Worm (Caenorhabditis elegans) whole organism, early embryonic: ENCODE results near the gene Y72A10A.1.

Source experiments
- B0310.2 ChIP-seq: sonication (generic microtip); optimal IDR thresholded peaks from 2 replicates; lab custom pipeline; 2016; ENCODE audit warnings: mild to moderate bottlenecking, missing genetic modification characterization, missing compliant biosample characterization
- F13C5.2 ChIP-seq: sonication (generic microtip); optimal IDR thresholded peaks from 2 replicates; lab custom pipeline; 2017; ENCODE audit warnings: mild to moderate bottlenecking, missing genetic modification characterization, inconsistent platforms, missing compliant biosample characterization
- aly-1 ChIP-seq: sonication (generic microtip); optimal IDR thresholded peaks from 2 replicates; lab custom pipeline; 2016; ENCODE audit warnings: missing genetic modification characterization, missing compliant biosample characterization
- ama-1 ChIP-seq: fragments of 150-350 bp; optimal IDR thresholded peaks from 2 replicates; lab custom pipeline; 2014
- ceh-13 ChIP-seq: fragments of 200-800 bp; sonication (Bioruptor generic); optimal IDR thresholded peaks from 2 replicates; lab custom pipeline; 2018; ENCODE audit warnings: mild to moderate bottlenecking, missing genetic modification characterization, missing compliant biosample characterization
- ceh-36 ChIP-seq: sonication (generic microtip); optimal IDR thresholded peaks from 2 replicates; lab custom pipeline; 2016; ENCODE audit warnings: missing genetic modification characterization, inconsistent platforms, missing compliant biosample characterization
- ets-7 ChIP-seq: sonication (generic microtip); optimal IDR thresholded peaks from 2 replicates; lab custom pipeline; 2016; ENCODE audit warnings: missing genotype, missing genetic modification characterization, missing compliant biosample characterization
- flt-1 ChIP-seq: fragments of 200-800 bp; sonication (Bioruptor generic); IDR thresholded peaks from 2 replicates; pipeline ENCODE4 v1.3.6; 2022; ENCODE audit warnings: missing genetic modification characterization, missing compliant biosample characterization
- hmbx-1 ChIP-seq: sonication (generic microtip); optimal IDR thresholded peaks from 2 replicates; lab custom pipeline; 2016; ENCODE audit warnings: mild to moderate bottlenecking, missing genetic modification characterization, missing compliant biosample characterization
- hmg-4 ChIP-seq: fragments of 200-800 bp; sonication (Bioruptor generic); optimal IDR thresholded peaks from 2 replicates; lab custom pipeline; 2018; ENCODE audit warnings: mild to moderate bottlenecking, missing genetic modification characterization, missing compliant biosample characterization
- hnd-1 ChIP-seq: sonication (generic microtip); optimal IDR thresholded peaks from 2 replicates; lab custom pipeline; 2016; ENCODE audit warnings: missing genetic modification characterization, missing compliant biosample characterization
- pes-1 ChIP-seq: fragments of 200-800 bp; sonication (Bioruptor generic); IDR thresholded peaks from 2 replicates; pipeline ENCODE4 v1.3.6; 2022; ENCODE audit warnings: missing genetic modification reagents, missing genetic modification characterization, missing compliant biosample characterization
- scrt-1 ChIP-seq: fragments of 200-800 bp; sonication (Bioruptor generic); IDR thresholded peaks from 2 replicates; pipeline ENCODE4 v1.3.6; 2022; ENCODE audit warnings: missing genetic modification characterization, missing compliant biosample characterization
- sea-1 ChIP-seq: fragments of 200-800 bp; sonication (Bioruptor generic); conservative IDR thresholded peaks from 2 replicates; pipeline ENCODE4 v1.3.6; 2022; ENCODE audit warnings: missing genetic modification characterization, missing compliant biosample characterization
- tbx-11 ChIP-seq: fragments of 200-800 bp; sonication (Bioruptor generic); IDR thresholded peaks from 2 replicates; pipeline ENCODE4 v1.3.6; 2022; ENCODE audit warnings: missing genetic modification characterization, missing compliant biosample characterization
- tbx-37 ChIP-seq: fragments of 200-800 bp; sonication (Bioruptor generic); conservative IDR thresholded peaks from 2 replicates; pipeline ENCODE4 v1.3.6; 2022; ENCODE audit warnings: missing genetic modification reagents, missing genetic modification characterization, missing compliant biosample characterization
- tra-4 ChIP-seq: sonication (generic microtip); optimal IDR thresholded peaks from 2 replicates; lab custom pipeline; 2017; ENCODE audit warnings: missing genetic modification characterization, missing compliant biosample characterization

Gene Y72A10A.1

ce11 chrX:6090779-6091178 is 47.4 kb downstream of the Y72A10A.1 start:
- TF ChIP-seq F13C5.2 (tag; lab: Kevin White, UChicago) (no peak), pes-1 (GFP tag; lab: Robert Waterston, UW) (no peak), B0310.2 (no peak), ceh-13 (GFP tag; lab: Kevin White, UChicago) (no peak), sea-1 (GFP tag; lab: Robert Waterston, UW) (no peak), aly-1 (tag; lab: Kevin White, UChicago) (no peak), hmbx-1 (no peak), tbx-37 (GFP tag; lab: Robert Waterston, UW) (no peak), ama-1 (lab: Kevin White, UChicago) (no peak), tbx-11 (no peak), ceh-36 (tag; lab: Kevin White, UChicago) (no peak), flt-1 (GFP tag; lab: Robert Waterston, UW) (no peak), ets-7 (tag; lab: Kevin White, UChicago) (no peak), scrt-1 (no peak), hnd-1 (tag; lab: Kevin White, UChicago) (no peak), tra-4 (no peak), hmg-4 (GFP tag; lab: Kevin White, UChicago) (no peak)

DNA sequence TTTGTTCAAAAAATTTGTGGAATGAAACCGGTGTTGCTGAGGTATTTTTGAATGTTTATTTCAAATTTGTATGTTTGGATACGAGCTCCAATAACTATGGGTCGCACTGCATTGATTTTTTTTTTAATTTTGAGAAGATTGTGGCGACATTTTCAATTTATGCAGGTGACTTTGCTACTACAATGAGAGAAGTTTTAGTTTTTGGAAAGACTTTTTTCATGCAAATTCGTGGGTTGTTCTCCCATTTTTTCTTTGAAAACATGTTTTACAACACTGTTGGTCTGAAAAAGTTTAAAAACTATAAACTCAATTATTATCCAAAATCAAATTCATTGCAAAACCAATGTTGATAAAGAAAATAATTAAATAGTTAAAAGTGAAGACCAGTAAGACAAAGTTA is 49.4 kb downstream of the Y72A10A.1 start:
- no peak for TF ChIP-seq ama-1 (lab: Kevin White, UChicago)
- no peak for TF ChIP-seq B0310.2
- no peak for TF ChIP-seq ceh-36 (tag; lab: Kevin White, UChicago)
- no peak for TF ChIP-seq F13C5.2 (tag; lab: Kevin White, UChicago)
- no peak for TF ChIP-seq ets-7 (tag; lab: Kevin White, UChicago)
- TF ChIP-seq tbx-37 (GFP tag; lab: Robert Waterston, UW) = no peak
- no peak for TF ChIP-seq tra-4
- no peak for TF ChIP-seq hmg-4 (GFP tag; lab: Kevin White, UChicago)
- TF ChIP-seq flt-1 (GFP tag; lab: Robert Waterston, UW) = no peak
- no peak for TF ChIP-seq scrt-1

- TF ChIP-seq ama-1 (lab: Kevin White, UChicago) = no peak
These were observed 50.5 kb downstream of the Y72A10A.1 start, which contains the start of gene C45B2.8 for ce11 chrX:6087676-6088075. C45B2.8 (plus strand) TSS chrX:6087976.

- TF ChIP-seq sea-1 (GFP tag; lab: Robert Waterston, UW) (no peak), ama-1 (lab: Kevin White, UChicago) (no peak)
These were observed 52.3 kb downstream of the Y72A10A.1 start, which contains the start of gene C45B2.1 for ce11 chrX:6085824-6086223. C45B2.1 (plus strand) TSS chrX:6086124.

ce11 chrX:6084439-6084838 is 53.7 kb downstream of the Y72A10A.1 start, which contains the start of gene C45B2.2:
C45B2.2 (plus strand) TSS chrX:6084739.
- TF ChIP-seq tra-4 (no peak), hmg-4 (GFP tag; lab: Kevin White, UChicago) (no peak), flt-1 (GFP tag; lab: Robert Waterston, UW) (no peak), aly-1 (tag; lab: Kevin White, UChicago) (no peak)

- TF ChIP-seq hmbx-1 = no peak
- TF ChIP-seq F13C5.2 (tag; lab: Kevin White, UChicago) = no peak
- TF ChIP-seq flt-1 (GFP tag; lab: Robert Waterston, UW) = no peak
- no peak for TF ChIP-seq ceh-36 (tag; lab: Kevin White, UChicago)
- no peak for TF ChIP-seq hnd-1 (tag; lab: Kevin White, UChicago)
- no peak for TF ChIP-seq ceh-13 (GFP tag; lab: Kevin White, UChicago)
- no peak for TF ChIP-seq scrt-1
- no peak for TF ChIP-seq tra-4
These were observed 55.5 kb downstream of the Y72A10A.1 start, which contains the start of gene C45B2.3 for ce11 chrX:6082660-6083059. C45B2.3 (plus strand) TSS chrX:6082960.

DNA sequence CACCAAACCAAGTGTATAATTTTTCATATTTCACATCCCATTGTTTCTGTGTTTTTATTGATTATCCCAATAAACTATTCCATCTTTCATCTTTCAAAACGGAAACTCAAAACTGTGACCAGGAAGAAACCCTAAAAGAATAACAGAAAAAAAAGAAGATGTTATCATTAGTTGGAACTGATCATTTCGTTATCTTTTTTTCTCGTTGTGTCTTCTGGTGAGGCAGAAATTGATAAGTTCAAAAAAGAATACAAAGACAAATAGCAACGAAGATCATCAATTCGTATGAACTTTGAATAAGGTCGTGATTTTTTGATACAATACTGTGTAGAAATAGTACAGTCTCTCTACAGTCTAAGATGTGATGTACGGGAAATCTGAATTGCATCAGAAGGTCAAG is 56.4 kb downstream of the Y72A10A.1 start:
- no peak for TF ChIP-seq tra-4
- TF ChIP-seq hmbx-1 = no peak
- no peak for TF ChIP-seq pes-1 (GFP tag; lab: Robert Waterston, UW)
- TF ChIP-seq F13C5.2 (tag; lab: Kevin White, UChicago) = no peak
- no peak for TF ChIP-seq hnd-1 (tag; lab: Kevin White, UChicago)
- TF ChIP-seq ama-1 (lab: Kevin White, UChicago) = no peak
- TF ChIP-seq sea-1 (GFP tag; lab: Robert Waterston, UW) = no peak
- TF ChIP-seq tbx-11 = no peak
- TF ChIP-seq ceh-36 (tag; lab: Kevin White, UChicago) = no peak
- no peak for TF ChIP-seq flt-1 (GFP tag; lab: Robert Waterston, UW)
- TF ChIP-seq tbx-37 (GFP tag; lab: Robert Waterston, UW) = no peak
- no peak for TF ChIP-seq ets-7 (tag; lab: Kevin White, UChicago)
- TF ChIP-seq aly-1 (tag; lab: Kevin White, UChicago) = no peak
